Fruit fly (Drosophila melanogaster): Measurements from ENCODE around the gene CG31431.

The CG31431 gene

dm6 chr3R:21895961-21896875 is 25.7 kb downstream of the CG31431 start (continued):
- TF ChIP-seq CG10669 (GFP tag; optimal IDR thresholded peaks at IDR 0.05) (peak; percentile 41), spab (GFP tag; optimal IDR thresholded peaks at IDR 0.05) (no peak), dac (GFP tag; optimal IDR thresholded peaks at IDR 0.05) (no peak), Hr39 (GFP tag; optimal IDR thresholded peaks at IDR 0.05) (peak; percentile 47), Eip75B (GFP tag; optimal IDR thresholded peaks at IDR 0.05) (no peak), achi (GFP tag; optimal IDR thresholded peaks at IDR 0.05) (peak; percentile 19), CG6163 (GFP tag; IDR thresholded peaks at IDR 0.05) (peak; percentile 56; the same call in 2 of the 3 replicates), CG34406 (GFP tag; optimal IDR thresholded peaks at IDR 0.05) (peak; percentile 21), Smox (GFP tag; optimal IDR thresholded peaks at IDR 0.05) (peak; percentile 36), Gug (GFP tag; IDR thresholded peaks at IDR 0.05) (no peak), CG11902 (GFP tag; optimal IDR thresholded peaks at IDR 0.05) (peak; percentile 12), CG9139 (GFP tag; optimal IDR thresholded peaks at IDR 0.05) (peak; percentile 0), salr (GFP tag; optimal IDR thresholded peaks at IDR 0.05) (peak in 1 of 2 experiments; percentile 57), CG11762 (GFP tag; optimal IDR thresholded peaks at IDR 0.05; ENCODE audit: insufficient read depth) (peak; percentile 8), Hr4 (GFP tag; optimal IDR thresholded peaks at IDR 0.05) (no peak), topi (GFP tag; optimal IDR thresholded peaks at IDR 0.05) (peak; percentile 55)

DNA sequence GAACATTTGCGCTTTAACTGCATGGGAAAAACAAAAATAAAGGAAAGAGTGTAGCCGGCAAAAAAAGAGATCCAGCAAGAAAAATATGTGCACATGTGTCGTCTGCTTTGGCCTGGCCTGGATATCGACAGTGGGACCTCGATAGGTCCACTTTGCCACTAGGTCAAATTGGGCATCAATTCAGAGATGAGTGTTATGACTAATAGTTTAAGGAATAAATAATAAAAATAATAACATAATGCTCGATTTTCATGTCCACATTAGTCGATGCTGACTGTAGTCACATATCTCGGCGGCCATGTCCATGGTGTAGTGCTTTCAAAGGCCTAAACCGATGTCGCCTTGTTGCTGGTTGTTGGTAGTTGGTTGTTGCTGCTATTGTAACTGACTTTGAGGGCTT is 27.1 kb downstream of the CG31431 start:
- TF ChIP-seq cyc (GFP tag; optimal IDR thresholded peaks at IDR 0.05) (peak; percentile 85), fkh (GFP tag; optimal IDR thresholded peaks at IDR 0.05) (no peak), topi (GFP tag; optimal IDR thresholded peaks at IDR 0.05) (peak; percentile 88), CG31627 (GFP tag; optimal IDR thresholded peaks at IDR 0.05) (peak; percentile 87), CG11294 (GFP tag; IDR thresholded peaks at IDR 0.05) (peak; percentile 91), Ets21C (GFP tag; optimal IDR thresholded peaks at IDR 0.05) (peak; percentile 80), Hr39 (GFP tag; optimal IDR thresholded peaks at IDR 0.05) (peak; percentile 87), CG34406 (GFP tag; optimal IDR thresholded peaks at IDR 0.05) (peak; percentile 87), Eip75B (GFP tag; optimal IDR thresholded peaks at IDR 0.05) (peak; percentile 95), esn (GFP tag; optimal IDR thresholded peaks at IDR 0.05) (peak; percentile 91), CG3919 (GFP tag; optimal IDR thresholded peaks at IDR 0.05) (peak; percentile 97), eg (GFP tag; IDR thresholded peaks at IDR 0.05) (peak; percentile 96), dsx (GFP tag; optimal IDR thresholded peaks at IDR 0.05; ENCODE audit: poor library complexity, severe bottlenecking) (peak; percentile 96), CG16779 (tag; optimal IDR thresholded peaks at IDR 0.05) (peak; percentile 90), CG4318 (GFP tag; optimal IDR thresholded peaks at IDR 0.05) (peak; percentile 91), CG1621 (tag; optimal IDR thresholded peaks at IDR 0.05) (peak; percentile 96), CG9139 (GFP tag; optimal IDR thresholded peaks at IDR 0.05) (peak; percentile 93), acj6 (GFP tag; optimal IDR thresholded peaks at IDR 0.05) (peak; percentile 96), Hr38 (GFP tag; optimal IDR thresholded peaks at IDR 0.05) (peak; percentile 6), CG6792 (GFP tag; optimal IDR thresholded peaks at IDR 0.05) (peak; percentile 93), Ets96B (tag; optimal IDR thresholded peaks at IDR 0.05) (peak; percentile 95), CG8632 (GFP tag; optimal IDR thresholded peaks at IDR 0.05) (peak; percentile 84), CG10669 (GFP tag; optimal IDR thresholded peaks at IDR 0.05) (peak; percentile 92), CG7368 (GFP tag; optimal IDR thresholded peaks at IDR 0.05) (peak; percentile 88), fd59A (GFP tag; optimal IDR thresholded peaks at IDR 0.05) (peak; percentile 94), svp (GFP tag) (peak; percentile 94), Gug (GFP tag; IDR thresholded peaks at IDR 0.05) (peak; percentile 94), Sox14 (GFP tag; optimal IDR thresholded peaks at IDR 0.05) (peak; percentile 95), Sox102F (GFP tag; optimal IDR thresholded peaks at IDR 0.05) (peak; percentile 90), CG6854 (GFP tag; optimal IDR thresholded peaks at IDR 0.05) (peak; percentile 80), OdsH (GFP tag; optimal IDR thresholded peaks at IDR 0.05) (peak; percentile 95), Met (GFP tag; optimal IDR thresholded peaks at IDR 0.05) (peak; percentile 90), CG8319 (GFP tag; optimal IDR thresholded peaks at IDR 0.05) (peak; percentile 82), Blimp-1 (GFP tag; optimal IDR thresholded peaks at IDR 0.05) (peak; percentile 63), achi (GFP tag; optimal IDR thresholded peaks at IDR 0.05) (peak; percentile 95), Hr4 (GFP tag; optimal IDR thresholded peaks at IDR 0.05) (peak; percentile 94), dac (GFP tag; optimal IDR thresholded peaks at IDR 0.05) (peak; percentile 90), CG32006 (GFP tag; optimal IDR thresholded peaks at IDR 0.05) (peak; percentile 96), CG3032 (tag; optimal IDR thresholded peaks at IDR 0.05) (peak; percentile 96), CG15336 (GFP tag; IDR thresholded peaks at IDR 0.05) (peak; percentile 98), CG6163 (GFP tag; IDR thresholded peaks at IDR 0.05) (peak; percentile 98)

All from whole organism, prepupa.